Fruit fly (Drosophila melanogaster): ENCODE data around the gene croc.

The croc gene

DNA sequence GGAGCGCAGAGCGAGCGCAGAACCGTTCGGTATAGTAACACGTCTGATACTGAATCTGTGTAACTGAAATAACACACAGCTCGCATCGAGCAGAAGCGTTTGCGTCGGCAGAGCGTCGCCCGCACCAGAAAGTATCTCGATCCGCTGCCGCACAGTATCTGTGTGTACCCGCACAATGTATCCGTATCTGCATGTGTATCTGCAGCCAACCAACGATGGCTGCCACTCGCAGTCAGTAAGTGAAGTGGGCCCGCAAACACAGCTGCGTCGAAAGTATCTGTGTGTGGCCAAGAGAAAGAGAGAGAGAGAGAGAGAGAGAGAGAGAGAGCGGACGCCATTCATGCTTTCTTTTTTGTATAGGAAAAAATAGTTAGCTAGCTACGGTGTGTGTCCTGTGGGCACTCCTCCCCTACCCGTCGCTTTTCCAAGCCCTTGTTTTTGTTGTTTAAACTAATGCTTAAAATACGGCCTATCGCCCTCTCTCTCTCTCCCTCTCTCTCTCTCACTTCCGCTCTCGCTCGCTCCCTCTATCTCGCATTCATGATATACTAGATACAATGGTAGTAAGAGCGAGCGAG is at the start of gene croc:
Gene croc (minus strand): TSS at position 51 of the 578 bp plus-strand sequence.
- no peak for TF ChIP-seq EcR (GFP tag; optimal IDR thresholded peaks at IDR 0.05)
- TF ChIP-seq rn (GFP tag; IDR thresholded peaks at IDR 0.05), result no peak
- TF ChIP-seq Ets98B (GFP tag; IDR thresholded peaks at IDR 0.05), result no peak
- TF ChIP-seq D1 (tag; optimal IDR thresholded peaks at IDR 0.05), result no peak
- TF ChIP-seq CG12605 (GFP tag; IDR thresholded peaks at IDR 0.05), result no peak
- no peak for TF ChIP-seq CG4496 (GFP tag; IDR thresholded peaks at IDR 0.05)

DNA sequence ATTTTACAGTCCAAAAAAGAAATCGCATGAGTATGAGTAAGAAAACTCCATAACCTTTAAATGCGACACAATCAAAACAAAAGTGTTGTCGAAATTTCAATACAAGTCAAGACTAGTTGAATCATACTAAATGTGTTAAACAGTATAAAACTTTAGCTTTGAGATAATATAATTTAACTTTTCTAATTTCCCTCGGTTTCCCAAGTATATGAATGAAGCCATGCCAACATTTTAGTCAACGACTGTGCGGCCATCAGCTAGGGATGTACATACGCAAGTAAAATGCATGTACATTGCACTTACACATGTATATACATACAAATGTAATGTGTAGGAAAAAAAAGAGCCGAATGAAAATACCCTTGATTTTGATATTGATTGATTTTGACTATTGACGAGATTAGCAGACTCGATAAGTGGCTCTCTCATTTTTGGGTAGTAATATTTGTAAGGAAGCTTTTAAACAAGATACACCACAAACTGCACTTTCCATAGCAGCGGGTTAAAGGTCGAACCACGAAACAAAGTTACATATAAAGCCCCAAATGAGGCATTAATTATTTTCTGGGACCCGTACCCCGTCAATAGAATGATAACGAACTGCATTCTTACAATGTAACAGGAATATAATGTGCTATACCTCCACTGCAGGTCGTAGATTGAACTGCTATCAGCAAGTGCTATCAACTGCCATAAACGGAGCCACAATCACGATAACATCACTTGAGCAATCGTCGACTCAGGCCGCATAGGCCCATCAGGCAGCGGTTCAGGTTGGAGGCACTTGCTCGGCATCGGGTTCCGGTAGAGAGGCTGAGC is 48.0 kb upstream of the croc start:
- peak; percentile 16 for TF ChIP-seq Snoo (tag; optimal IDR thresholded peaks at IDR 0.05)
- peak; percentile 67 for TF ChIP-seq CG32121 (GFP tag; IDR thresholded peaks at IDR 0.05)
- peak; percentile 33 for TF ChIP-seq CG15710 (tag; optimal IDR thresholded peaks at IDR 0.05)
- TF ChIP-seq Ets98B (GFP tag; IDR thresholded peaks at IDR 0.05), result peak; percentile 60
- TF ChIP-seq Pif1B (GFP tag; optimal IDR thresholded peaks at IDR 0.05), result peak; percentile 54
- peak; percentile 4 for TF ChIP-seq CG9948 (tag; optimal IDR thresholded peaks at IDR 0.05)
- TF ChIP-seq Pif1A (GFP tag; optimal IDR thresholded peaks at IDR 0.05), result no peak
- peak; percentile 38 for TF ChIP-seq CG17806 (tag; optimal IDR thresholded peaks at IDR 0.05)
- no peak for TF ChIP-seq gl (tag; optimal IDR thresholded peaks at IDR 0.05)
- peak; percentile 44 for TF ChIP-seq CG8301 (tag; optimal IDR thresholded peaks at IDR 0.05)
- TF ChIP-seq CG34367 (tag; optimal IDR thresholded peaks at IDR 0.05), result no peak

DNA sequence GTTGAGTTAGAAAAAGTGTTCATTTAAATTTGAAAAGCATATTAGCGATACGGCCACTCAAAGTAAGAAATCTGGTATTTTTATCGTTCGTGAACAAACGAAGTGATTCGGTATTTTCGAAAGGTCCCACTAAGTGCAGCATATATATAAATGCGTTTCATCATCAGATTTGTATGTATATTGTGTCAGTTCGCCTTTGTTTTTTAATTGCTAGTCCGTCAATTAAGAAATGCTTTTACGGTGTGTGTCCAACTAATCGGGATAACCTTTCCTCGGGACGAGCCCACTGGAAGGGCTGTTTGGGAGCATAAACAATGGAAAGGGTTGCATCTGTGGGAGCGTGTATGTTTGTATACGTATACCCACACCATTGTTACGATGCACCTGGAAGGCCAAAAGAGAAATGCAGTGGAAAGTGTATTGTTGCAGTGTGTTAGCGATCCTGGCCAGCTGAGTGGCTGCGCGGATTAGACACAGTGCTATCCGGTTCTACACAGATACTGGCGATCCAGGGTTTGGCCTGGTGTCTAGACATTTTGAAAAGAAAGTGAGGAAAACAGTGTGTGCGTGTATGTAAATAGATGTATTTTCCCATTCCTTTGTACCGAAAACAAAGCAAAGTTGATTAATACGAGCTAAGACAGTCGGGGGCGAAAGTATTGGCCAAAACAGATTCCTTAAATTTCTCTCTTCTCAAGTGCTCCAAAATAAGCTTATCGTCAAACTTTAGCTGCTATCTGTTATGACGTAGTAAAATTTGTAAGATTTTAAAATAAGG is 47.0 kb upstream of the croc start, which contains the start of gene CG7611:
Gene CG7611 (plus strand): TSS at position 128 of the 778 bp plus-strand sequence.
- TF ChIP-seq EcR (GFP tag; optimal IDR thresholded peaks at IDR 0.05) (peak; percentile 15), CG13204 (GFP tag; optimal IDR thresholded peaks at IDR 0.05) (no peak)

dm6 chr3L:21518345-21518744 is 42.1 kb upstream of the croc start:
- TF ChIP-seq CG8301 (tag; optimal IDR thresholded peaks at IDR 0.05), result no peak
- TF ChIP-seq CG9948 (tag; optimal IDR thresholded peaks at IDR 0.05), result no peak
- no peak for TF ChIP-seq Snoo (tag; optimal IDR thresholded peaks at IDR 0.05)
- no peak for TF ChIP-seq EcR (GFP tag; optimal IDR thresholded peaks at IDR 0.05)
- no peak for TF ChIP-seq Ets98B (GFP tag; IDR thresholded peaks at IDR 0.05)
- no peak for TF ChIP-seq CG15710 (tag; optimal IDR thresholded peaks at IDR 0.05)
- TF ChIP-seq D1 (tag; optimal IDR thresholded peaks at IDR 0.05), result no peak
- TF ChIP-seq CG34367 (tag; optimal IDR thresholded peaks at IDR 0.05), result no peak
- TF ChIP-seq fd96Ca (GFP tag; IDR thresholded peaks at IDR 0.05), result no peak
- TF ChIP-seq Pif1A (GFP tag; optimal IDR thresholded peaks at IDR 0.05), result no peak
- TF ChIP-seq rn (GFP tag; IDR thresholded peaks at IDR 0.05), result no peak
- no peak for TF ChIP-seq CG8159 (tag; optimal IDR thresholded peaks at IDR 0.05)
- TF ChIP-seq CG13204 (GFP tag; optimal IDR thresholded peaks at IDR 0.05), result no peak
- TF ChIP-seq gl (tag; optimal IDR thresholded peaks at IDR 0.05), result no peak

DNA sequence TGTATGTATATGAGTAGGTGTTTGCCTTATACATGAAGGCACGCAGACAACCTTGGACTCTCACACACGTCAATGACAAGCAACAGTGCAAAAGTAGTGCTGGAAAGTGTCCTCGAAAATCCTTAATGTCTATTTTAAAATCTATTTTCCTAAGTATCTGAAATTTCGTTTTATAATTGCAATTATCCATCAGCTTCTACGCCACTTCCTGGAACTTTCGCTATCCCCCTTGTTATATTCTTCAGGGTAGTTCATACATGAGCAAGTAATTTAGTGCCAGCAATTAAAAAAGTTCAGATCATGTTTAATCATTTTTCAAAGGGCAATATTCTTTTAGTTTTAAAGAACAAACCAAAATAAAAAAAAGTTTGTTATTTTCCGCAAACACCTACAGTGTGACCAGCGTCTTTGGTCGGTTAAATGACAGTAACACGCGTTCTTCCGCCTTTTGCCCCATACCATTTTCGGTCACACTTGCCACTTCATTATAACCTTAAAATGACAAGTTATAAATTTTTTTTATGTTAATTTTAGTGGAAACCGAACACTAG is 40.5 kb upstream of the croc start:
- TF ChIP-seq CG14655 (GFP tag; optimal IDR thresholded peaks at IDR 0.05), result peak; percentile 28
- no peak for TF ChIP-seq CG4496 (GFP tag; IDR thresholded peaks at IDR 0.05)
- 0 out of 3 replicates have a peak, but pooled peaks have one; percentile 6 for TF ChIP-seq fd96Ca (GFP tag; IDR thresholded peaks at IDR 0.05)
- TF ChIP-seq CG17806 (tag; optimal IDR thresholded peaks at IDR 0.05), result peak; percentile 4
- peak; percentile 77 for TF ChIP-seq EcR (GFP tag; optimal IDR thresholded peaks at IDR 0.05)
- TF ChIP-seq Pif1B (GFP tag; optimal IDR thresholded peaks at IDR 0.05), result peak; percentile 16
- peak; percentile 22 for TF ChIP-seq CG8301 (tag; optimal IDR thresholded peaks at IDR 0.05)
- TF ChIP-seq CG34367 (tag; optimal IDR thresholded peaks at IDR 0.05), result no peak
- TF ChIP-seq CG12605 (GFP tag; IDR thresholded peaks at IDR 0.05), result 0 out of 2 replicates have a peak, but pooled peaks have one; percentile 39
- peak; percentile 13 for TF ChIP-seq CG15710 (tag; optimal IDR thresholded peaks at IDR 0.05)
- no peak for TF ChIP-seq CG10348 (GFP tag; IDR thresholded peaks at IDR 0.05)
- peak; percentile 13 for TF ChIP-seq Snoo (tag; optimal IDR thresholded peaks at IDR 0.05)
- TF ChIP-seq Ets98B (GFP tag; IDR thresholded peaks at IDR 0.05), result peak; percentile 33; the same call in 1 of the 2 replicates
- TF ChIP-seq rn (GFP tag; IDR thresholded peaks at IDR 0.05), result no peak
- TF ChIP-seq CG32121 (GFP tag; IDR thresholded peaks at IDR 0.05), result 0 out of 2 replicates have a peak, but pooled peaks have one; percentile 39
- peak; percentile 28 for TF ChIP-seq CG8159 (tag; optimal IDR thresholded peaks at IDR 0.05)
- no peak for TF ChIP-seq D1 (tag; optimal IDR thresholded peaks at IDR 0.05)
- TF ChIP-seq Pif1A (GFP tag; optimal IDR thresholded peaks at IDR 0.05), result peak; percentile 36
- peak; percentile 8 for TF ChIP-seq CG9948 (tag; optimal IDR thresholded peaks at IDR 0.05)

Data from whole organism, pupa.